Worm (Caenorhabditis elegans): Measurements from ENCODE around the gene F59A1.18.

Gene F59A1.18

ce11 chrV:17655205-17655604 lies 31.5 kb downstream of the F59A1.18 start:
- TF ChIP-seq unc-62 (GFP tag; optimal IDR thresholded peaks at IDR 0.05), result no peak

- no peak for TF ChIP-seq unc-62 (GFP tag; optimal IDR thresholded peaks at IDR 0.05)
These were observed 36.3 kb downstream of the F59A1.18 start, which contains the start of gene fbxa-192 for ce11 chrV:17650427-17650826. Gene fbxa-192, minus strand, starts transcription at chrV:17650527.
